Fruit fly (Drosophila melanogaster) whole organism, prepupa: ENCODE results near the gene CG32719.
A peak's percentile ranks its signal among the peaks of the same experiment; 100 is the strongest.

Experiments used
- Blimp-1 ChIP-seq: fragments of 200-800 bp; sonication (Bioruptor generic); optimal IDR thresholded peaks from 3 replicates; lab custom pipeline; 2017; ENCODE audit warnings: missing biosample characterization, missing genetic modification characterization, mild to moderate bottlenecking, moderate library complexity, missing genetic modification reagents
- CG10631 ChIP-seq: fragments of 200-800 bp; sonication (Bioruptor generic); optimal IDR thresholded peaks from 2 replicates; lab custom pipeline; 2016; ENCODE audit warnings: missing biosample characterization, missing genetic modification characterization
- CG10669 ChIP-seq: fragments of 200-800 bp; sonication (Bioruptor generic); optimal IDR thresholded peaks from 3 replicates; lab custom pipeline; 2018; ENCODE audit warnings: missing biosample characterization, mild to moderate bottlenecking, missing genetic modification characterization, moderate library complexity
- CG11294 ChIP-seq: fragments of 200-800 bp; sonication (Bioruptor generic); IDR thresholded peaks from 2 replicates; pipeline ENCODE4 v1.3.6; 2022; ENCODE audit warnings: missing biosample characterization, missing genetic modification characterization
- CG11902 ChIP-seq: fragments of 200-800 bp; sonication (Bioruptor generic); optimal IDR thresholded peaks from 3 replicates; lab custom pipeline; 2016; ENCODE audit warnings: missing biosample characterization, missing genetic modification characterization
- CG16779 ChIP-seq: fragments of 200-800 bp; sonication (Bioruptor generic); optimal IDR thresholded peaks from 3 replicates; lab custom pipeline; 2017; ENCODE audit warnings: missing biosample characterization, mild to moderate bottlenecking, missing genetic modification characterization
- CG3032 ChIP-seq: fragments of 200-800 bp; optimal IDR thresholded peaks from 2 replicates; lab custom pipeline; 2019; ENCODE audit warnings: missing biosample characterization, mild to moderate bottlenecking, missing genetic modification characterization, moderate library complexity
- CG31627 ChIP-seq: fragments of 200-800 bp; sonication (Bioruptor generic); optimal IDR thresholded peaks from 3 replicates; lab custom pipeline; 2016; ENCODE audit warnings: missing biosample characterization, missing genetic modification characterization
- CG3919 ChIP-seq: fragments of 200-800 bp; sonication (Bioruptor generic); optimal IDR thresholded peaks from 3 replicates; lab custom pipeline; 2016; ENCODE audit warnings: missing biosample characterization, missing genetic modification characterization
- CG6276 ChIP-seq: fragments of 200-800 bp; sonication (Bioruptor generic); optimal IDR thresholded peaks from 2 replicates; lab custom pipeline; 2017; ENCODE audit warnings: missing biosample characterization, mild to moderate bottlenecking, missing genetic modification characterization
- CG6854 ChIP-seq: fragments of 200-800 bp; sonication (Bioruptor generic); optimal IDR thresholded peaks from 2 replicates; lab custom pipeline; 2017; ENCODE audit warnings: missing biosample characterization, mild to moderate bottlenecking, missing genetic modification characterization
- CG9139 ChIP-seq: fragments of 200-800 bp; sonication (Bioruptor generic); optimal IDR thresholded peaks from 3 replicates; lab custom pipeline; 2017; ENCODE audit warnings: missing biosample characterization, mild to moderate bottlenecking, missing genetic modification characterization
- Eip78C ChIP-seq: fragments of 200-800 bp; sonication (Bioruptor generic); peaks from one replicate; lab custom pipeline; 2016; ENCODE audit warnings: missing biosample characterization, missing genetic modification characterization
- Ets96B ChIP-seq: fragments of 200-800 bp; optimal IDR thresholded peaks from 2 replicates; lab custom pipeline; 2019; ENCODE audit warnings: missing biosample characterization, mild to moderate bottlenecking, missing genetic modification characterization, moderate library complexity
- Hr38 ChIP-seq: sonication (Bioruptor generic); optimal IDR thresholded peaks from 2 replicates; lab custom pipeline; 2016; ENCODE audit warnings: missing biosample characterization, missing genetic modification characterization
- Hr39 ChIP-seq: fragments of 200-800 bp; sonication (Bioruptor generic); optimal IDR thresholded peaks from 2 replicates; lab custom pipeline; 2016; ENCODE audit warnings: missing biosample characterization, missing genetic modification characterization
- Hr4 ChIP-seq: fragments of 200-800 bp; sonication (Bioruptor generic); optimal IDR thresholded peaks from 3 replicates; lab custom pipeline; 2016; ENCODE audit warnings: missing biosample characterization, missing genetic modification characterization
- Lpt ChIP-seq: fragments of 200-800 bp; sonication (Bioruptor generic); optimal IDR thresholded peaks from 3 replicates; lab custom pipeline; 2016; ENCODE audit warnings: missing biosample characterization, missing genetic modification characterization
- Met ChIP-seq: fragments of 200-800 bp; sonication (Bioruptor generic); optimal IDR thresholded peaks from 3 replicates; lab custom pipeline; 2016; ENCODE audit warnings: missing biosample characterization, missing genetic modification characterization
- Sox102F ChIP-seq: fragments of 200-800 bp; sonication (Bioruptor generic); optimal IDR thresholded peaks from 2 replicates; lab custom pipeline; 2016; ENCODE audit warnings: missing biosample characterization, mild to moderate bottlenecking, missing genetic modification characterization
- achi ChIP-seq: fragments of 200-800 bp; sonication (Bioruptor generic); optimal IDR thresholded peaks from 3 replicates; lab custom pipeline; 2016; ENCODE audit warnings: missing biosample characterization, missing genetic modification characterization
- cyc ChIP-seq: fragments of 200-800 bp; sonication (Bioruptor generic); optimal IDR thresholded peaks from 3 replicates; lab custom pipeline; 2016; ENCODE audit warnings: missing biosample characterization, missing genetic modification characterization
- dac ChIP-seq: fragments of 200-800 bp; sonication (Bioruptor generic); optimal IDR thresholded peaks from 2 replicates; lab custom pipeline; 2017; ENCODE audit warnings: missing biosample characterization, mild to moderate bottlenecking, missing genetic modification characterization
- dsx ChIP-seq: fragments of 200-800 bp; optimal IDR thresholded peaks from 3 replicates; lab custom pipeline; 2019; ENCODE audit warnings: missing biosample characterization, mild to moderate bottlenecking, missing genetic modification characterization, moderate library complexity; ENCODE audit not compliant: poor library complexity, severe bottlenecking
- eg ChIP-seq: fragments of 200-800 bp; sonication (Bioruptor generic); IDR thresholded peaks from 3 replicates; pipeline ENCODE4 v1.3.6; 2022; ENCODE audit warnings: missing biosample characterization, missing genetic modification characterization
- esn ChIP-seq: fragments of 200-800 bp; sonication (Bioruptor generic); optimal IDR thresholded peaks from 2 replicates; lab custom pipeline; 2016; ENCODE audit warnings: missing biosample characterization, mild to moderate bottlenecking, missing genetic modification characterization, moderate library complexity
- fd59A ChIP-seq: fragments of 200-800 bp; sonication (Bioruptor generic); optimal IDR thresholded peaks from 2 replicates; lab custom pipeline; 2017; ENCODE audit warnings: missing biosample characterization, mild to moderate bottlenecking, missing genetic modification characterization, missing genetic modification reagents
- fd85E ChIP-seq: fragments of 200-800 bp; sonication (Bioruptor generic); optimal IDR thresholded peaks from 3 replicates; lab custom pipeline; 2016; ENCODE audit warnings: missing biosample characterization, missing genetic modification characterization
- fkh ChIP-seq: fragments of 200-800 bp; sonication (Bioruptor generic); optimal IDR thresholded peaks from 3 replicates; lab custom pipeline; 2017; ENCODE audit warnings: missing biosample characterization, mild to moderate bottlenecking, missing genetic modification characterization, moderate library complexity
- net ChIP-seq: fragments of 200-800 bp; sonication (Bioruptor generic); optimal IDR thresholded peaks from 3 replicates; lab custom pipeline; 2016; ENCODE audit warnings: missing biosample characterization, missing genetic modification characterization
- salr ChIP-seq, 2 experiments: fragments of 200-800 bp; sonication (Bioruptor generic); optimal IDR thresholded peaks; 3 replicates each; lab custom pipeline; 2016 to 2018; ENCODE audit warnings: missing biosample characterization in 2 of 2, missing genetic modification characterization in 2 of 2, mild to moderate bottlenecking in 1 of 2
- spab ChIP-seq: fragments of 200-800 bp; sonication (Bioruptor generic); optimal IDR thresholded peaks from 2 replicates; lab custom pipeline; 2017; ENCODE audit warnings: missing biosample characterization, mild to moderate bottlenecking, missing genetic modification characterization, missing genetic modification reagents
- svp ChIP-seq: fragments of 200-800 bp; sonication (Bioruptor generic); peaks from one replicate; lab custom pipeline; 2016; ENCODE audit warnings: missing biosample characterization, missing genetic modification characterization
- topi ChIP-seq: fragments of 200-800 bp; sonication (Bioruptor generic); optimal IDR thresholded peaks from 3 replicates; lab custom pipeline; 2016; ENCODE audit warnings: missing biosample characterization, missing genetic modification characterization

Gene CG32719

dm6 chrX:7534864-7535263 is 12.9 kb downstream of the CG32719 start (continued):
- TF ChIP-seq dsx, result peak; percentile 83
- TF ChIP-seq CG9139 (GFP tag; lab: Kevin White, UChicago), result peak; percentile 61
- TF ChIP-seq Sox102F (GFP tag; lab: Kevin White, UChicago), result peak; percentile 56
- TF ChIP-seq CG16779 (tag; lab: Kevin White, UChicago), result peak; percentile 25
- peak; percentile 25 for TF ChIP-seq Hr39 (GFP tag; lab: Kevin White, UChicago)
- no peak for TF ChIP-seq Lpt
- peak; percentile 19 to 46 for TF ChIP-seq salr (GFP tag; optimal IDR thresholded peaks at IDR 0.05; lab: Kevin White, UChicago)
- peak; percentile 79 for TF ChIP-seq svp (GFP tag; lab: Kevin White, UChicago)
- no peak for TF ChIP-seq CG6276 (GFP tag; lab: Kevin White, UChicago)
- TF ChIP-seq net (GFP tag; lab: Kevin White, UChicago), result peak; percentile 38
- TF ChIP-seq achi, result peak; percentile 53
- TF ChIP-seq CG6854 (GFP tag; lab: Kevin White, UChicago), result no peak
- peak; percentile 76 for TF ChIP-seq CG3032 (tag; lab: Kevin White, UChicago)
- TF ChIP-seq eg, result 0 out of 3 replicates have a peak, but pooled peaks have one; percentile 31
- no peak for TF ChIP-seq fkh (GFP tag; lab: Kevin White, UChicago)
- TF ChIP-seq CG11902, result peak; percentile 21

- TF ChIP-seq svp (GFP tag; lab: Kevin White, UChicago), result peak; percentile 66
- peak; percentile 35 for TF ChIP-seq Eip78C (GFP tag; lab: Kevin White, UChicago)
- no peak for TF ChIP-seq CG11294
- no peak for TF ChIP-seq Hr38 (GFP tag; lab: Kevin White, UChicago)
- peak; percentile 0 for TF ChIP-seq spab
- TF ChIP-seq CG3919, result peak; percentile 31
- peak; percentile 42 for TF ChIP-seq cyc (GFP tag; lab: Kevin White, UChicago)
- TF ChIP-seq topi, result peak; percentile 52
- peak; percentile 55 for TF ChIP-seq Met (GFP tag; lab: Kevin White, UChicago)
- TF ChIP-seq CG10669 (GFP tag; lab: Kevin White, UChicago), result peak; percentile 36
- no peak for TF ChIP-seq fd85E (GFP tag; lab: Kevin White, UChicago)
- TF ChIP-seq CG10631 (GFP tag; lab: Kevin White, UChicago), result no peak
- no peak for TF ChIP-seq CG6854 (GFP tag; lab: Kevin White, UChicago)
- TF ChIP-seq CG3032 (tag; lab: Kevin White, UChicago), result peak; percentile 20
- no peak for TF ChIP-seq Hr4 (GFP tag; lab: Kevin White, UChicago)
- TF ChIP-seq Lpt, result no peak
- peak; percentile 13 for TF ChIP-seq Ets96B (tag; lab: Kevin White, UChicago)
- peak; percentile 3 for TF ChIP-seq Hr39 (GFP tag; lab: Kevin White, UChicago)
- TF ChIP-seq esn (GFP tag; lab: Kevin White, UChicago), result no peak
Measured at dm6 chrX:7530204-7530603, 17.6 kb downstream of the CG32719 start.

dm6 chrX:7528004-7528403 is 19.8 kb downstream of the CG32719 start, which contains the start of gene CG43138:
Gene CG43138 (plus strand): TSS chrX:7528304.
- no peak for TF ChIP-seq CG31627 (GFP tag; lab: Kevin White, UChicago)
- peak; percentile 23 for TF ChIP-seq svp (GFP tag; lab: Kevin White, UChicago)

- TF ChIP-seq Eip78C (GFP tag; lab: Kevin White, UChicago) (peak; percentile 28), fd59A (GFP tag; lab: Kevin White, UChicago) (no peak), Hr39 (GFP tag; lab: Kevin White, UChicago) (no peak), eg (no peak), dac (GFP tag; lab: Kevin White, UChicago) (no peak), Blimp-1 (GFP tag; lab: Kevin White, UChicago) (no peak)
- TF ChIP-seq, all 60 proteins: peak for 1
Measured at dm6 chrX:7526914-7527313, 20.9 kb downstream of the CG32719 start.
